Worm (Caenorhabditis elegans) whole organism, late embryonic: Measurements from ENCODE around the gene K09C6.2.

Source experiments
- ama-1 ChIP-seq: fragments of 150-350 bp; optimal IDR thresholded peaks from 2 replicates; lab custom pipeline; 2014
- ceh-31 ChIP-seq: sonication (generic microtip); optimal IDR thresholded peaks from 2 replicates; lab custom pipeline; 2016; ENCODE audit warnings: missing genetic modification characterization, missing compliant biosample characterization
- unc-42 ChIP-seq: sonication (generic microtip); optimal IDR thresholded peaks from 2 replicates; lab custom pipeline; 2016; ENCODE audit warnings: missing genotype, missing genetic modification characterization, missing compliant biosample characterization
- unc-86 ChIP-seq: sonication (generic microtip); optimal IDR thresholded peaks from 2 replicates; lab custom pipeline; 2016; ENCODE audit warnings: missing genetic modification characterization, missing compliant biosample characterization

ce11 chrV:871029-871428 is 14.4 kb downstream of the K09C6.2 start, which contains the start of gene T02B11.4:
- TF ChIP-seq unc-42 (no peak), unc-86 (tag; lab: Kevin White, UChicago) (no peak), ceh-31 (tag; lab: Kevin White, UChicago) (no peak), ama-1 (lab: Kevin White, UChicago) (no peak)
